Fruit fly (Drosophila melanogaster) whole organism, pupa: ENCODE results near the gene Spn38F.

Source experiments
- CG10348 ChIP-seq: fragments of 200-800 bp; sonication (Bioruptor generic); IDR thresholded peaks from 2 replicates; pipeline ENCODE4 v1.3.6; 2022; ENCODE audit warnings: missing biosample characterization, missing genetic modification characterization
- CG12605 ChIP-seq: fragments of 200-800 bp; sonication (Bioruptor generic); IDR thresholded peaks from 2 replicates; pipeline ENCODE4 v1.3.6; 2022; ENCODE audit warnings: missing biosample characterization, missing genetic modification characterization
- CG13204 ChIP-seq: fragments of 200-800 bp; sonication (Bioruptor generic); optimal IDR thresholded peaks from 2 replicates; lab custom pipeline; 2018; ENCODE audit warnings: missing biosample characterization, mild to moderate bottlenecking, missing genetic modification characterization, moderate library complexity
- CG14655 ChIP-seq: fragments of 200-800 bp; sonication (Bioruptor generic); optimal IDR thresholded peaks from 3 replicates; lab custom pipeline; 2017; ENCODE audit warnings: mild to moderate bottlenecking, missing biosample characterization, missing genetic modification reagents, missing genetic modification characterization
- CG15710 ChIP-seq: fragments of 200-800 bp; sonication (Bioruptor generic); optimal IDR thresholded peaks from 2 replicates; lab custom pipeline; 2018; ENCODE audit warnings: missing biosample characterization, mild to moderate bottlenecking, missing genetic modification characterization, moderate library complexity
- CG17806 ChIP-seq: fragments of 200-800 bp; sonication (Bioruptor generic); optimal IDR thresholded peaks from 2 replicates; lab custom pipeline; 2018; ENCODE audit warnings: missing biosample characterization, mild to moderate bottlenecking, missing genetic modification characterization, moderate library complexity
- CG32121 ChIP-seq: fragments of 200-800 bp; sonication (Bioruptor generic); IDR thresholded peaks from 2 replicates; pipeline ENCODE4 v1.3.6; 2022; ENCODE audit warnings: missing biosample characterization, missing genetic modification characterization
- CG34367 ChIP-seq: fragments of 200-800 bp; sonication (Bioruptor generic); optimal IDR thresholded peaks from 2 replicates; lab custom pipeline; 2018; ENCODE audit warnings: missing biosample characterization, mild to moderate bottlenecking, missing genetic modification characterization
- CG4496 ChIP-seq: fragments of 200-800 bp; sonication (Bioruptor generic); IDR thresholded peaks from 3 replicates; pipeline ENCODE4 v1.3.6; 2022; ENCODE audit warnings: missing biosample characterization, missing genetic modification characterization
- CG8159 ChIP-seq: fragments of 200-800 bp; sonication (Bioruptor generic); optimal IDR thresholded peaks from 3 replicates; lab custom pipeline; 2018; ENCODE audit warnings: missing biosample characterization, mild to moderate bottlenecking, missing genetic modification characterization, moderate library complexity
- CG8301 ChIP-seq: fragments of 200-800 bp; sonication (Bioruptor generic); optimal IDR thresholded peaks from 2 replicates; lab custom pipeline; 2018; ENCODE audit warnings: missing biosample characterization, mild to moderate bottlenecking, missing genetic modification characterization
- CG9948 ChIP-seq: fragments of 200-800 bp; sonication (Bioruptor generic); optimal IDR thresholded peaks from 2 replicates; lab custom pipeline; 2018; ENCODE audit warnings: missing biosample characterization, mild to moderate bottlenecking, missing genetic modification characterization, moderate library complexity
- D1 ChIP-seq: fragments of 200-800 bp; sonication (Bioruptor generic); optimal IDR thresholded peaks from 2 replicates; lab custom pipeline; 2018; ENCODE audit warnings: missing biosample characterization, mild to moderate bottlenecking, missing genetic modification characterization, moderate library complexity
- EcR ChIP-seq: fragments of 200-800 bp; sonication (Bioruptor generic); optimal IDR thresholded peaks from 3 replicates; lab custom pipeline; 2019; ENCODE audit warnings: missing biosample characterization, missing genetic modification characterization, mild to moderate bottlenecking, moderate library complexity, missing genetic modification reagents
- Ets98B ChIP-seq: fragments of 200-800 bp; sonication (Bioruptor generic); IDR thresholded peaks from 2 replicates; pipeline ENCODE4 v1.3.6; 2022; ENCODE audit warnings: missing biosample characterization, missing genetic modification characterization
- Pif1A ChIP-seq: fragments of 200-800 bp; sonication (Bioruptor generic); optimal IDR thresholded peaks from 3 replicates; lab custom pipeline; 2016; ENCODE audit warnings: missing biosample characterization, missing genetic modification characterization
- Pif1B ChIP-seq: fragments of 200-800 bp; sonication (Bioruptor generic); optimal IDR thresholded peaks from 3 replicates; lab custom pipeline; 2016; ENCODE audit warnings: missing biosample characterization, missing genetic modification characterization
- Snoo ChIP-seq: fragments of 200-800 bp; sonication (Bioruptor generic); optimal IDR thresholded peaks from 3 replicates; lab custom pipeline; 2017; ENCODE audit warnings: missing biosample characterization, mild to moderate bottlenecking, missing genetic modification characterization, inconsistent platforms
- fd96Ca ChIP-seq: fragments of 200-800 bp; sonication (Bioruptor generic); IDR thresholded peaks from 3 replicates; pipeline ENCODE4 v1.3.6; 2022; ENCODE audit warnings: missing biosample characterization, missing genetic modification characterization
- gl ChIP-seq: fragments of 200-800 bp; sonication (Bioruptor generic); optimal IDR thresholded peaks from 2 replicates; lab custom pipeline; 2018; ENCODE audit warnings: missing biosample characterization, mild to moderate bottlenecking, missing genetic modification characterization
- rn ChIP-seq: fragments of 200-800 bp; sonication (Bioruptor generic); IDR thresholded peaks from 2 replicates; pipeline ENCODE4 v1.3.6; 2022; ENCODE audit warnings: missing biosample characterization, missing genetic modification characterization

Spn38F gene

DNA sequence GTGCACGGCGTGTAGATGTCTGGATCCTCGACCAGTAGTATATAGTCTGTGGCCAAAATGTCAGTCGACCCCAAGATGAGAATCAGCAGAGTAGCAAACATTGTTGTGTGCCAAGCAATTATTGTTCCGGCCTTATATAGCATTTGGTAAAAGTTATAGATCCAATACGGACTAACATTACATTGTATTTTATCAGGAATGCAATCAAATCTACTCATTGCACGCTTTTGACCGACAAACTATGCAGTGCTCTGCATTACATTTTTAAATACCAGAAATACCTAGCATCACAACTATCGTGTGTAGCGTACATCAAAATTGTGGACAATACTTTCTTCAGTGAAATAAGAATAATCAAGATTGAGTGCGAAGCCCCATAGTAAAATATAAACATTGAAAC is 17.0 kb downstream of the Spn38F start, which contains the start of gene CheB38c:
Gene CheB38c (minus strand): TSS at position 101 of the 400 bp plus-strand sequence.
- TF ChIP-seq CG13204 (GFP tag; lab: Kevin White, UChicago) (no peak), Pif1A (GFP tag; lab: Kevin White, UChicago) (no peak), D1 (tag; lab: Kevin White, UChicago) (no peak), fd96Ca (no peak), CG14655 (GFP tag; lab: Kevin White, UChicago) (no peak), CG34367 (no peak), CG10348 (no peak), CG8301 (tag; lab: Kevin White, UChicago) (no peak), gl (no peak), CG4496 (GFP tag; lab: Robert Waterston, UW) (no peak), Ets98B (no peak), CG12605 (GFP tag; lab: Robert Waterston, UW) (no peak), Snoo (tag; lab: Kevin White, UChicago) (no peak), Pif1B (GFP tag; lab: Kevin White, UChicago) (no peak), CG15710 (tag; lab: Kevin White, UChicago) (no peak)

DNA sequence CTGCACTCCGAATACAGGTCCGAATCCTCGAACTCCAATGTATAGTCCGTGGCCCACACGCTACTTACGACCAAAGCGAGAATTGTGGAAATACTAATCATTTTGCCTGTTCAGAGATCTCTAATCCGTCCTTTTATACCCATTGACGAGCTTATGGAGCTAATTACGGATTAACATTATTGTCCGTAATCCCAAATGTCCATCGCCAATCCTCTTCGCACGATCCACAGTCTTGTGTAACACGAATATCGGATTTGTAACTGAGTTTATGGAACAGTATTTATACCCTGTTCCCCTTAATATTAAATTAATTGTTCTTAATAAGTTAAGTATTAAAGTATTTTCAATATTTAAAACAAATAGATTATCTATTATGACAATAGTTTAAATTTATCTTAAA is 19.4 kb downstream of the Spn38F start, which contains the start of gene CheB38a:
Gene CheB38a (minus strand): TSS at position 101 of the 400 bp plus-strand sequence.
- TF ChIP-seq Ets98B: no peak
- no peak for TF ChIP-seq CG14655 (GFP tag; lab: Kevin White, UChicago)
- TF ChIP-seq CG15710 (tag; lab: Kevin White, UChicago): no peak
- no peak for TF ChIP-seq CG4496 (GFP tag; lab: Robert Waterston, UW)
- TF ChIP-seq CG9948: no peak
- no peak for TF ChIP-seq Snoo (tag; lab: Kevin White, UChicago)
- TF ChIP-seq gl: no peak
- no peak for TF ChIP-seq CG32121 (GFP tag; lab: Robert Waterston, UW)
- no peak for TF ChIP-seq CG12605 (GFP tag; lab: Robert Waterston, UW)
- TF ChIP-seq CG8301 (tag; lab: Kevin White, UChicago): no peak
- TF ChIP-seq CG10348: no peak
- TF ChIP-seq CG34367: no peak
- no peak for TF ChIP-seq rn (GFP tag; lab: Robert Waterston, UW)
- TF ChIP-seq CG8159 (tag; lab: Kevin White, UChicago): no peak
- TF ChIP-seq fd96Ca: no peak
- no peak for TF ChIP-seq CG17806 (tag; lab: Kevin White, UChicago)

DNA sequence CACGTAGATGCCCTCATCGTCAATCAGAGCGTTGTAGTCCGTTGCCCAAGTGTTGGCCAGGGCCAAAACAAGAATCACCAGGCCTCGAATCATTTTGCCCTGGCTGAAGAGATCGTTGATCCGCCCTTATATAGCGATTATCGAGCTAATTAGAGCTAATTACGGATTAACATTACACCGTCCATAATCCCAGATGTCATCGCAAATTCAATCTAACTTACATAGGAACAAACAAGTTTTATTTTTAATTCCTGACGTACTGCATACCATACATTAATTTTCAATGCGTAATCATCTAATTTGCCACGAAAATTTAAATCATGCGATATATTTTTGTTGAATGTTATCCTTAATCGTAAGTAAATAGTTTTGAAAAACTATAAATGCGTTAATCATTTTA is 20.6 kb downstream of the Spn38F start, which contains the start of gene CheB38b:
Gene CheB38b (minus strand): TSS at position 101 of the 400 bp plus-strand sequence.
- TF ChIP-seq CG32121 (GFP tag; lab: Robert Waterston, UW) (no peak), fd96Ca (no peak), Pif1A (GFP tag; lab: Kevin White, UChicago) (no peak), rn (GFP tag; lab: Robert Waterston, UW) (no peak), CG4496 (GFP tag; lab: Robert Waterston, UW) (no peak), CG12605 (GFP tag; lab: Robert Waterston, UW) (no peak), CG15710 (tag; lab: Kevin White, UChicago) (no peak), CG8301 (tag; lab: Kevin White, UChicago) (no peak), CG17806 (tag; lab: Kevin White, UChicago) (no peak), EcR (GFP tag; lab: Kevin White, UChicago) (no peak), Snoo (tag; lab: Kevin White, UChicago) (no peak), D1 (tag; lab: Kevin White, UChicago) (no peak), CG34367 (no peak)
- TF ChIP-seq, all 21 proteins: peak for 0

DNA sequence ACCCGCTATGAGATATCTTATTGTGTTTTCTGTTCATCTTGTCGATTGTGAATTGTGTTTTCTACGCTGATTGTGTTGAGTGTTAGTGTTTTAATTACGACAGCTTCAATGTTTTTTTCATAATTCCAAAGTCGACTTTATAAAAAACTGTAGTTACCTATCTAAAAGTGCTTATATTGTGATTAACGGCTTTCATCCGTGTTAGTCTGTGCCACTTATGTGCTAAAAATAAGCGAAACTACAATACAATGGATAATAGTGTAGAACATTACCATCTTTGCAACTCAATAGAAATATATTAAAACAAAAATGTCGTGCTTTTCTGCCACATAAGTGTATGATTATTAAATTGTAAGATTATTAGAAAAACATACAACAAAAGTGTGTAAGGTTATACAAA is 21.6 kb downstream of the Spn38F start, which contains the start of gene CG33322:
Gene CG33322 (minus strand): TSS at position 101 of the 400 bp plus-strand sequence.
- no peak for TF ChIP-seq CG4496 (GFP tag; lab: Robert Waterston, UW)
- no peak for TF ChIP-seq CG32121 (GFP tag; lab: Robert Waterston, UW)
- no peak for TF ChIP-seq Pif1A (GFP tag; lab: Kevin White, UChicago)
- no peak for TF ChIP-seq CG8301 (tag; lab: Kevin White, UChicago)
- no peak for TF ChIP-seq CG14655 (GFP tag; lab: Kevin White, UChicago)
- TF ChIP-seq D1 (tag; lab: Kevin White, UChicago): no peak
- no peak for TF ChIP-seq CG10348
- no peak for TF ChIP-seq CG34367

DNA sequence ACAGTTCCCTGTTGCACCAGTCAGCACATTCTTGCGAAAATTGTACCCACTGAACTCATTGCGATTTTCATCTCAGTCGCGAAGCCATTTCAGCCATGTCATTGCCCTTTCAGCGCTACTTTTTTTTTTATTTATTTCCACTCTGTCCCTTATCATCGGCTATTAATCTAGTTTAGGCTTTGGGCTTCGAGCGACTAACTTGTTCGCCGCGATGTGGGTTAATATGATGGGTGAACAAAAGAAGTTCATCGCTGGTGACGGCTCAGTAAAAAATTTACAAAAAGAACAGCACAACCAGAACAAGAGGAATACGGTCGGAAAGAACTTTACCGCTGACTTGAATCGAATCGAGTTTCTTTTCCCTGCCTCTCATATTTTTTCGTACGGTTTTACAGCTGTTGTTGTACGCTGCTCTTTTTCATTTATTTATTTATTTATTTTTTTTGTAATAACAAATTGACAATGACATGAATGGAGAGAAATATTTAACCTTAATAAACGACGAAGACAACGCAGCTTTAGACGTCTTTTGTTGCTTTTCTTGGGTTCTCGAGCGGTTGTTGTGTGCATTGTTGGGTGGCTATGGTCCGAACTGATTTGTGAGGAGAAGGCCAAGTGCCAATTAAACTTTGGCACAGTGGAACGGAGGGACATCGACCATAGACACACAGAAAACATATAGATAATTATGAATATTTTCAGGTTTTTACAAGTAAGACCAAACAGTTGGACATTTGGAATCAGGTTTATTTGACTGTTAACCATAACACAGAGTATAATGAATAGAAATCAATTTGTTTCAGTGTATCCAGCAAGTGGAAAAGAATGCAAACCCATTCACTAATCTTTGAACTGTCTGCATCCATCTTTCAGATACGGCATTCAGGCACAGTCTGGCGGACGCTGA is 25.2 kb downstream of the Spn38F start:
- no peak for TF ChIP-seq CG10348
- peak; percentile 52; the same call in 2 of the 3 replicates for TF ChIP-seq CG4496 (GFP tag; lab: Robert Waterston, UW)
- TF ChIP-seq Ets98B: no peak
- TF ChIP-seq CG9948: peak; percentile 45
- 0 out of 2 replicates have a peak, but pooled peaks have one; percentile 18 for TF ChIP-seq rn (GFP tag; lab: Robert Waterston, UW)
- peak; percentile 17 for TF ChIP-seq CG14655 (GFP tag; lab: Kevin White, UChicago)
- no peak for TF ChIP-seq CG12605 (GFP tag; lab: Robert Waterston, UW)
- peak; percentile 43 for TF ChIP-seq gl
- TF ChIP-seq EcR (GFP tag; lab: Kevin White, UChicago): peak; percentile 91
- TF ChIP-seq fd96Ca: no peak
- TF ChIP-seq CG17806 (tag; lab: Kevin White, UChicago): peak; percentile 49
- peak; percentile 17 for TF ChIP-seq CG13204 (GFP tag; lab: Kevin White, UChicago)
- no peak for TF ChIP-seq CG8301 (tag; lab: Kevin White, UChicago)
- no peak for TF ChIP-seq Snoo (tag; lab: Kevin White, UChicago)
- peak; percentile 40 for TF ChIP-seq Pif1B (GFP tag; lab: Kevin White, UChicago)
- no peak for TF ChIP-seq CG32121 (GFP tag; lab: Robert Waterston, UW)
- TF ChIP-seq D1 (tag; lab: Kevin White, UChicago): no peak
- TF ChIP-seq CG15710 (tag; lab: Kevin White, UChicago): peak; percentile 29
- TF ChIP-seq Pif1A (GFP tag; lab: Kevin White, UChicago): peak; percentile 6
- TF ChIP-seq CG8159 (tag; lab: Kevin White, UChicago): peak; percentile 62
- peak; percentile 10 for TF ChIP-seq CG34367
